Fruit fly (Drosophila melanogaster) whole organism, prepupa: Measurements from ENCODE around the gene CG6912.

Experiments used
- Blimp-1 ChIP-seq: fragments of 200-800 bp; sonication (Bioruptor generic); optimal IDR thresholded peaks from 3 replicates; lab custom pipeline; 2017; ENCODE audit warnings: missing biosample characterization, missing genetic modification characterization, mild to moderate bottlenecking, moderate library complexity, missing genetic modification reagents
- CG10631 ChIP-seq: fragments of 200-800 bp; sonication (Bioruptor generic); optimal IDR thresholded peaks from 2 replicates; lab custom pipeline; 2016; ENCODE audit warnings: missing biosample characterization, missing genetic modification characterization
- CG10669 ChIP-seq: fragments of 200-800 bp; sonication (Bioruptor generic); optimal IDR thresholded peaks from 3 replicates; lab custom pipeline; 2018; ENCODE audit warnings: missing biosample characterization, mild to moderate bottlenecking, missing genetic modification characterization, moderate library complexity
- CG11902 ChIP-seq: fragments of 200-800 bp; sonication (Bioruptor generic); optimal IDR thresholded peaks from 3 replicates; lab custom pipeline; 2016; ENCODE audit warnings: missing biosample characterization, missing genetic modification characterization
- CG15336 ChIP-seq: fragments of 200-800 bp; sonication (Bioruptor generic); IDR thresholded peaks from 2 replicates; pipeline ENCODE4 v1.3.6; 2022; ENCODE audit warnings: missing biosample characterization, missing genetic modification characterization
- CG1621 ChIP-seq: fragments of 200-800 bp; sonication (Bioruptor generic); optimal IDR thresholded peaks from 3 replicates; lab custom pipeline; 2018; ENCODE audit warnings: missing biosample characterization, mild to moderate bottlenecking, missing genetic modification characterization
- CG3032 ChIP-seq: fragments of 200-800 bp; optimal IDR thresholded peaks from 2 replicates; lab custom pipeline; 2019; ENCODE audit warnings: missing biosample characterization, mild to moderate bottlenecking, missing genetic modification characterization, moderate library complexity
- CG31627 ChIP-seq: fragments of 200-800 bp; sonication (Bioruptor generic); optimal IDR thresholded peaks from 3 replicates; lab custom pipeline; 2016; ENCODE audit warnings: missing biosample characterization, missing genetic modification characterization
- CG32006 ChIP-seq: fragments of 200-800 bp; sonication (Bioruptor generic); optimal IDR thresholded peaks from 3 replicates; lab custom pipeline; 2017; ENCODE audit warnings: missing biosample characterization, mild to moderate bottlenecking, missing genetic modification characterization
- CG34406 ChIP-seq: fragments of 200-800 bp; sonication (Bioruptor generic); optimal IDR thresholded peaks from 3 replicates; lab custom pipeline; 2016; ENCODE audit warnings: missing biosample characterization, missing genetic modification characterization
- CG3919 ChIP-seq: fragments of 200-800 bp; sonication (Bioruptor generic); optimal IDR thresholded peaks from 3 replicates; lab custom pipeline; 2016; ENCODE audit warnings: missing biosample characterization, missing genetic modification characterization
- CG4318 ChIP-seq: fragments of 200-800 bp; sonication (Bioruptor generic); optimal IDR thresholded peaks from 3 replicates; lab custom pipeline; 2017; ENCODE audit warnings: missing biosample characterization, mild to moderate bottlenecking, missing genetic modification characterization
- CG6163 ChIP-seq: fragments of 200-800 bp; sonication (Bioruptor generic); IDR thresholded peaks from 3 replicates; pipeline ENCODE4 v1.3.6; 2022; ENCODE audit warnings: missing biosample characterization, missing genetic modification characterization
- CG6276 ChIP-seq: fragments of 200-800 bp; sonication (Bioruptor generic); optimal IDR thresholded peaks from 2 replicates; lab custom pipeline; 2017; ENCODE audit warnings: missing biosample characterization, mild to moderate bottlenecking, missing genetic modification characterization
- CG6808 ChIP-seq: fragments of 200-800 bp; sonication (Bioruptor generic); optimal IDR thresholded peaks from 3 replicates; lab custom pipeline; 2017; ENCODE audit warnings: missing biosample characterization, missing genetic modification characterization, mild to moderate bottlenecking, moderate library complexity, missing genetic modification reagents
- CG7368 ChIP-seq: fragments of 200-800 bp; sonication (Bioruptor generic); optimal IDR thresholded peaks from 3 replicates; lab custom pipeline; 2016; ENCODE audit warnings: missing biosample characterization, missing genetic modification characterization
- CG8119 ChIP-seq: fragments of 200-800 bp; sonication (Bioruptor generic); IDR thresholded peaks from 3 replicates; pipeline ENCODE4 v1.3.6; 2022; ENCODE audit warnings: missing biosample characterization, missing genetic modification characterization
- CG8319 ChIP-seq: fragments of 200-800 bp; sonication (Bioruptor generic); optimal IDR thresholded peaks from 3 replicates; lab custom pipeline; 2016; ENCODE audit warnings: missing biosample characterization, missing genetic modification characterization
- CG9139 ChIP-seq: fragments of 200-800 bp; sonication (Bioruptor generic); optimal IDR thresholded peaks from 3 replicates; lab custom pipeline; 2017; ENCODE audit warnings: missing biosample characterization, mild to moderate bottlenecking, missing genetic modification characterization
- Eip75B ChIP-seq: fragments of 200-800 bp; sonication (Bioruptor generic); optimal IDR thresholded peaks from 3 replicates; lab custom pipeline; 2016; ENCODE audit warnings: missing biosample characterization, missing genetic modification characterization
- Eip78C ChIP-seq: fragments of 200-800 bp; sonication (Bioruptor generic); peaks from one replicate; lab custom pipeline; 2016; ENCODE audit warnings: missing biosample characterization, missing genetic modification characterization
- Ets21C ChIP-seq: fragments of 200-800 bp; sonication (Bioruptor generic); optimal IDR thresholded peaks from 3 replicates; lab custom pipeline; 2016; ENCODE audit warnings: missing biosample characterization, missing genetic modification characterization
- Ets96B ChIP-seq: fragments of 200-800 bp; optimal IDR thresholded peaks from 2 replicates; lab custom pipeline; 2019; ENCODE audit warnings: missing biosample characterization, mild to moderate bottlenecking, missing genetic modification characterization, moderate library complexity
- Hr38 ChIP-seq: sonication (Bioruptor generic); optimal IDR thresholded peaks from 2 replicates; lab custom pipeline; 2016; ENCODE audit warnings: missing biosample characterization, missing genetic modification characterization
- Hr39 ChIP-seq: fragments of 200-800 bp; sonication (Bioruptor generic); optimal IDR thresholded peaks from 2 replicates; lab custom pipeline; 2016; ENCODE audit warnings: missing biosample characterization, missing genetic modification characterization
- Lpt ChIP-seq: fragments of 200-800 bp; sonication (Bioruptor generic); optimal IDR thresholded peaks from 3 replicates; lab custom pipeline; 2016; ENCODE audit warnings: missing biosample characterization, missing genetic modification characterization
- Met ChIP-seq: fragments of 200-800 bp; sonication (Bioruptor generic); optimal IDR thresholded peaks from 3 replicates; lab custom pipeline; 2016; ENCODE audit warnings: missing biosample characterization, missing genetic modification characterization
- OdsH ChIP-seq: fragments of 200-800 bp; sonication (Bioruptor generic); optimal IDR thresholded peaks from 3 replicates; lab custom pipeline; 2016; ENCODE audit warnings: missing biosample characterization, missing genetic modification characterization
- Sox102F ChIP-seq: fragments of 200-800 bp; sonication (Bioruptor generic); optimal IDR thresholded peaks from 2 replicates; lab custom pipeline; 2016; ENCODE audit warnings: missing biosample characterization, mild to moderate bottlenecking, missing genetic modification characterization
- Sox14 ChIP-seq: fragments of 200-800 bp; sonication (Bioruptor generic); optimal IDR thresholded peaks from 3 replicates; lab custom pipeline; 2016; ENCODE audit warnings: missing biosample characterization, missing genetic modification characterization
- achi ChIP-seq: fragments of 200-800 bp; sonication (Bioruptor generic); optimal IDR thresholded peaks from 3 replicates; lab custom pipeline; 2016; ENCODE audit warnings: missing biosample characterization, missing genetic modification characterization
- acj6 ChIP-seq: fragments of 200-800 bp; sonication (Bioruptor generic); optimal IDR thresholded peaks from 3 replicates; lab custom pipeline; 2016; ENCODE audit warnings: missing biosample characterization, missing genetic modification characterization
- cyc ChIP-seq: fragments of 200-800 bp; sonication (Bioruptor generic); optimal IDR thresholded peaks from 3 replicates; lab custom pipeline; 2016; ENCODE audit warnings: missing biosample characterization, missing genetic modification characterization
- dsx ChIP-seq: fragments of 200-800 bp; optimal IDR thresholded peaks from 3 replicates; lab custom pipeline; 2019; ENCODE audit warnings: missing biosample characterization, mild to moderate bottlenecking, missing genetic modification characterization, moderate library complexity; ENCODE audit not compliant: poor library complexity, severe bottlenecking
- eg ChIP-seq: fragments of 200-800 bp; sonication (Bioruptor generic); IDR thresholded peaks from 3 replicates; pipeline ENCODE4 v1.3.6; 2022; ENCODE audit warnings: missing biosample characterization, missing genetic modification characterization
- esn ChIP-seq: fragments of 200-800 bp; sonication (Bioruptor generic); optimal IDR thresholded peaks from 2 replicates; lab custom pipeline; 2016; ENCODE audit warnings: missing biosample characterization, mild to moderate bottlenecking, missing genetic modification characterization, moderate library complexity
- fd59A ChIP-seq: fragments of 200-800 bp; sonication (Bioruptor generic); optimal IDR thresholded peaks from 2 replicates; lab custom pipeline; 2017; ENCODE audit warnings: missing biosample characterization, mild to moderate bottlenecking, missing genetic modification characterization, missing genetic modification reagents
- fkh ChIP-seq: fragments of 200-800 bp; sonication (Bioruptor generic); optimal IDR thresholded peaks from 3 replicates; lab custom pipeline; 2017; ENCODE audit warnings: missing biosample characterization, mild to moderate bottlenecking, missing genetic modification characterization, moderate library complexity
- lz ChIP-seq: fragments of 200-800 bp; sonication (Bioruptor generic); optimal IDR thresholded peaks from 3 replicates; lab custom pipeline; 2016; ENCODE audit warnings: missing biosample characterization, missing genetic modification characterization
- net ChIP-seq: fragments of 200-800 bp; sonication (Bioruptor generic); optimal IDR thresholded peaks from 3 replicates; lab custom pipeline; 2016; ENCODE audit warnings: missing biosample characterization, missing genetic modification characterization
- pdm3 ChIP-seq: fragments of 200-800 bp; sonication (Bioruptor generic); optimal IDR thresholded peaks from 3 replicates; lab custom pipeline; 2016; ENCODE audit warnings: missing biosample characterization, missing genetic modification characterization
- salr ChIP-seq, 2 experiments: fragments of 200-800 bp; sonication (Bioruptor generic); optimal IDR thresholded peaks; 3 replicates each; lab custom pipeline; 2016 to 2018; ENCODE audit warnings: missing biosample characterization in 2 of 2, missing genetic modification characterization in 2 of 2, mild to moderate bottlenecking in 1 of 2
- spab ChIP-seq: fragments of 200-800 bp; sonication (Bioruptor generic); optimal IDR thresholded peaks from 2 replicates; lab custom pipeline; 2017; ENCODE audit warnings: missing biosample characterization, mild to moderate bottlenecking, missing genetic modification characterization, missing genetic modification reagents
- ss ChIP-seq, 2 experiments: fragments of 200-800 bp; sonication (Bioruptor generic); optimal IDR thresholded peaks; 2 replicates in 1 of 2; 3 replicates in 1 of 2; lab custom pipeline; 2017 to 2018; ENCODE audit warnings: mild to moderate bottlenecking in 2 of 2, missing biosample characterization in 2 of 2, missing genetic modification characterization in 2 of 2, moderate library complexity in 1 of 2
- svp ChIP-seq: fragments of 200-800 bp; sonication (Bioruptor generic); peaks from one replicate; lab custom pipeline; 2016; ENCODE audit warnings: missing biosample characterization, missing genetic modification characterization
- topi ChIP-seq: fragments of 200-800 bp; sonication (Bioruptor generic); optimal IDR thresholded peaks from 3 replicates; lab custom pipeline; 2016; ENCODE audit warnings: missing biosample characterization, missing genetic modification characterization

The CG6912 gene

dm6 chr3R:15089922-15090261 lies 46.9 kb downstream of the CG6912 start (continued):
- TF ChIP-seq Ets96B (tag; lab: Kevin White, UChicago) (peak; percentile 82), acj6 (GFP tag; lab: Kevin White, UChicago) (peak; percentile 79), pdm3 (peak; percentile 76), Blimp-1 (GFP tag; lab: Kevin White, UChicago) (no peak), CG7368 (peak; percentile 20), fd59A (GFP tag; lab: Kevin White, UChicago) (peak; percentile 74), CG6808 (peak; percentile 69), spab (GFP tag; lab: Kevin White, UChicago) (peak; percentile 67), CG32006 (GFP tag; lab: Kevin White, UChicago) (peak; percentile 78), CG10669 (GFP tag; lab: Kevin White, UChicago) (peak; percentile 76), Sox14 (GFP tag; lab: Kevin White, UChicago) (peak; percentile 83), achi (GFP tag; lab: Kevin White, UChicago) (peak; percentile 77), CG11902 (GFP tag; lab: Kevin White, UChicago) (peak; percentile 46), Hr39 (peak; percentile 35), Lpt (no peak), Hr38 (no peak), Sox102F (GFP tag; lab: Kevin White, UChicago) (peak; percentile 32), OdsH (GFP tag; lab: Kevin White, UChicago) (peak; percentile 77), Eip75B (peak; percentile 71), CG4318 (GFP tag; lab: Kevin White, UChicago) (peak; percentile 34), lz (GFP tag; lab: Kevin White, UChicago) (peak; percentile 46), salr (GFP tag; optimal IDR thresholded peaks at IDR 0.05; lab: Kevin White, UChicago) (peak; percentile 51 to 59), CG10631 (GFP tag; lab: Kevin White, UChicago) (peak; percentile 67), Eip78C (peak; percentile 94), CG8119 (peak; percentile 72), CG34406 (GFP tag; lab: Kevin White, UChicago) (peak; percentile 71), eg (peak; percentile 41; the same call in 1 of the 3 replicates), CG31627 (GFP tag; lab: Kevin White, UChicago) (peak; percentile 32), CG3032 (tag; lab: Kevin White, UChicago) (peak; percentile 74)

- TF ChIP-seq CG3919 (no peak), CG6163 (GFP tag; lab: Robert Waterston, UW) (peak; percentile 53; the same call in 2 of the 3 replicates), CG4318 (GFP tag; lab: Kevin White, UChicago) (no peak), CG9139 (no peak), CG31627 (GFP tag; lab: Kevin White, UChicago) (peak; percentile 22), CG8319 (GFP tag; lab: Kevin White, UChicago) (no peak), fkh (peak; percentile 87), esn (GFP tag; lab: Kevin White, UChicago) (no peak), Hr39 (peak; percentile 36), topi (no peak), fd59A (GFP tag; lab: Kevin White, UChicago) (no peak), CG34406 (GFP tag; lab: Kevin White, UChicago) (no peak), svp (GFP tag; lab: Kevin White, UChicago) (peak; percentile 75), OdsH (GFP tag; lab: Kevin White, UChicago) (peak; percentile 4), Ets21C (GFP tag; lab: Kevin White, UChicago) (peak; percentile 1), CG1621 (tag; lab: Kevin White, UChicago) (no peak), salr (GFP tag; optimal IDR thresholded peaks at IDR 0.05; lab: Kevin White, UChicago) (peak in 1 of 2 experiments; percentile 17), CG6276 (GFP tag; lab: Kevin White, UChicago) (no peak), eg (peak; percentile 45; the same call in 1 of the 3 replicates), CG11902 (GFP tag; lab: Kevin White, UChicago) (no peak), spab (GFP tag; lab: Kevin White, UChicago) (no peak), acj6 (GFP tag; lab: Kevin White, UChicago) (no peak), ss (GFP tag; optimal IDR thresholded peaks at IDR 0.05; lab: Kevin White, UChicago) (no peak), CG15336 (GFP tag; lab: Robert Waterston, UW) (no peak), dsx (GFP tag; lab: Kevin White, UChicago) (no peak), cyc (GFP tag; lab: Kevin White, UChicago) (no peak), Sox14 (GFP tag; lab: Kevin White, UChicago) (no peak), CG8119 (no peak), CG32006 (GFP tag; lab: Kevin White, UChicago) (no peak), lz (GFP tag; lab: Kevin White, UChicago) (no peak), CG3032 (tag; lab: Kevin White, UChicago) (no peak), Met (GFP tag; lab: Kevin White, UChicago) (peak; percentile 25), Blimp-1 (GFP tag; lab: Kevin White, UChicago) (no peak), pdm3 (no peak), Ets96B (tag; lab: Kevin White, UChicago) (no peak), CG7368 (peak; percentile 27), net (GFP tag; lab: Kevin White, UChicago) (no peak), Hr38 (no peak)
- TF ChIP-seq, all 60 proteins: peak for 11
Measured at dm6 chr3R:15089250-15089921, 47.4 kb downstream of the CG6912 start.
